Worm (Caenorhabditis elegans) whole organism, young adult: ENCODE measurements around the gene rps-2.

ENCODE experiments used
- B0035.1 ChIP-seq: sonication (generic microtip); optimal IDR thresholded peaks from 2 replicates; lab custom pipeline; 2016; ENCODE audit warnings: missing genetic modification characterization, mild to moderate bottlenecking, missing compliant biosample characterization, missing genotype, missing genetic modification reagents
- B0261.1 ChIP-seq: sonication (generic microtip); optimal IDR thresholded peaks from 2 replicates; lab custom pipeline; 2016; ENCODE audit warnings: mild to moderate bottlenecking, missing genetic modification characterization, moderate library complexity, missing compliant biosample characterization
- D2030.7 ChIP-seq: fragments of 200-800 bp; sonication (Bioruptor generic); IDR thresholded peaks from 2 replicates; pipeline ENCODE4 v1.3.6; 2022; ENCODE audit warnings: missing genetic modification reagents, missing genetic modification characterization, missing compliant biosample characterization
- F22D6.2 ChIP-seq: sonication (generic microtip); optimal IDR thresholded peaks from 2 replicates; lab custom pipeline; 2016; ENCODE audit warnings: mild to moderate bottlenecking, missing genetic modification characterization, missing compliant biosample characterization
- F39B2.1 ChIP-seq: fragments of 200-800 bp; sonication (Bioruptor generic); IDR thresholded peaks from 2 replicates; pipeline ENCODE4 v1.3.6; 2022; ENCODE audit warnings: missing genetic modification reagents, missing genetic modification characterization, missing compliant biosample characterization
- F55B11.4 ChIP-seq: sonication (generic microtip); optimal IDR thresholded peaks from 2 replicates; lab custom pipeline; 2016; ENCODE audit warnings: missing compliant biosample characterization, missing genetic modification characterization, borderline replicate concordance; ENCODE audit not compliant: insufficient read depth
- F57C9.4 ChIP-seq: sonication (generic microtip); optimal IDR thresholded peaks from 2 replicates; lab custom pipeline; 2017; ENCODE audit warnings: mild to moderate bottlenecking, missing genetic modification characterization, missing compliant biosample characterization
- T07F8.4 ChIP-seq: sonication (generic microtip); optimal IDR thresholded peaks from 2 replicates; lab custom pipeline; 2016; ENCODE audit warnings: mild to moderate bottlenecking, missing genetic modification characterization, moderate library complexity, missing compliant biosample characterization
- Y53F4B.3 ChIP-seq: fragments of 200-800 bp; sonication (Bioruptor generic); IDR thresholded peaks from 2 replicates; pipeline ENCODE4 v1.3.6; 2022; ENCODE audit warnings: missing genetic modification reagents, missing genetic modification characterization, missing compliant biosample characterization
- aptf-2 ChIP-seq: fragments of 200-800 bp; sonication (Bioruptor generic); conservative IDR thresholded peaks from 2 replicates; pipeline ENCODE4 v1.3.6; 2022; ENCODE audit warnings: missing genetic modification reagents, missing genetic modification characterization, missing compliant biosample characterization
- ccch-3 ChIP-seq: fragments of 200-800 bp; sonication (Bioruptor generic); optimal IDR thresholded peaks from 2 replicates; lab custom pipeline; 2018; ENCODE audit warnings: mild to moderate bottlenecking, missing genetic modification characterization, missing compliant biosample characterization
- cebp-1 ChIP-seq, 2 experiments: fragments of 200-800 bp in 1 of 2; sonication (Bioruptor generic) in 1 of 2; sonication (generic microtip) in 1 of 2; IDR thresholded peaks in 1 of 2; optimal IDR thresholded peaks in 1 of 2; 2 replicates each; pipeline versions ENCODE4 v1.3.6 to Lab custom; 2017 to 2022; ENCODE audit warnings: missing compliant biosample characterization in 2 of 2, missing genetic modification characterization in 2 of 2, mild to moderate bottlenecking in 1 of 2, missing genetic modification reagents in 1 of 2, moderate library complexity in 1 of 2
- cebp-2 ChIP-seq: fragments of 200-800 bp; sonication (Bioruptor generic); IDR thresholded peaks from 2 replicates; pipeline ENCODE4 v1.3.6; 2022; ENCODE audit warnings: missing genetic modification characterization, missing compliant biosample characterization
- ceh-100 ChIP-seq: fragments of 200-800 bp; sonication (Bioruptor generic); IDR thresholded peaks from 2 replicates; pipeline ENCODE4 v1.3.6; 2022; ENCODE audit warnings: missing genetic modification reagents, missing genetic modification characterization, missing compliant biosample characterization
- die-1 ChIP-seq: sonication (generic microtip); optimal IDR thresholded peaks from 2 replicates; lab custom pipeline; 2016; ENCODE audit warnings: missing genotype, mild to moderate bottlenecking, missing genetic modification characterization, missing compliant biosample characterization
- ekl-4 ChIP-seq: fragments of 200-800 bp; sonication (Bioruptor generic); IDR thresholded peaks from 2 replicates; pipeline ENCODE4 v1.3.6; 2022; ENCODE audit warnings: missing genetic modification reagents, missing genetic modification characterization, missing compliant biosample characterization
- hmg-1.2 ChIP-seq: fragments of 200-800 bp; sonication (Bioruptor generic); IDR thresholded peaks from 2 replicates; pipeline ENCODE4 v1.3.6; 2022; ENCODE audit warnings: missing genetic modification reagents, missing genetic modification characterization, missing compliant biosample characterization
- lag-1 ChIP-seq: fragments of 200-800 bp; sonication (Bioruptor generic); IDR thresholded peaks from 2 replicates; pipeline ENCODE4 v1.3.6; 2022; ENCODE audit warnings: missing genetic modification reagents, missing genetic modification characterization, missing compliant biosample characterization
- lin-54 ChIP-seq: fragments of 200-800 bp; sonication (Bioruptor generic); optimal IDR thresholded peaks from 2 replicates; lab custom pipeline; 2018; ENCODE audit warnings: mild to moderate bottlenecking, missing genetic modification characterization, missing compliant biosample characterization
- madf-3 ChIP-seq: fragments of 200-800 bp; sonication (Bioruptor generic); IDR thresholded peaks from 2 replicates; pipeline ENCODE4 v1.3.6; 2022; ENCODE audit warnings: missing genetic modification reagents, missing genetic modification characterization, missing compliant biosample characterization
- mxl-1 ChIP-seq: sonication (generic microtip); optimal IDR thresholded peaks from 2 replicates; lab custom pipeline; 2016; ENCODE audit warnings: missing genetic modification characterization, missing compliant biosample characterization
- nhr-90 ChIP-seq: sonication (generic microtip); optimal IDR thresholded peaks from 2 replicates; lab custom pipeline; 2016; ENCODE audit warnings: missing genotype, mild to moderate bottlenecking, missing genetic modification characterization, missing compliant biosample characterization
- rcor-1 ChIP-seq: fragments of 200-800 bp; sonication (Bioruptor generic); IDR thresholded peaks from 2 replicates; pipeline ENCODE4 v1.3.6; 2022; ENCODE audit warnings: missing genetic modification reagents, missing genetic modification characterization, missing compliant biosample characterization
- rpc-1 ChIP-seq, 2 experiments: fragments of 150-350 bp in 1 of 2; sonication (generic microtip) in 1 of 2; optimal IDR thresholded peaks; 2 replicates each; lab custom pipeline; 2014 to 2018; ENCODE audit warnings: missing biosample characterization in 1 of 2, missing genetic modification characterization in 1 of 2, missing genetic modification reagents in 1 of 2, missing genotype in 1 of 2
- sdz-38 ChIP-seq: sonication (generic microtip); optimal IDR thresholded peaks from 2 replicates; lab custom pipeline; 2016; ENCODE audit warnings: missing genotype, missing genetic modification characterization, missing compliant biosample characterization
- tbp1 ChIP-seq: fragments of 200-800 bp; sonication (Bioruptor generic); optimal IDR thresholded peaks from 2 replicates; lab custom pipeline; 2018; ENCODE audit warnings: mild to moderate bottlenecking, missing genetic modification characterization, missing compliant biosample characterization
- tbx-9 ChIP-seq: sonication (generic microtip); optimal IDR thresholded peaks from 2 replicates; lab custom pipeline; 2016; ENCODE audit warnings: borderline replicate concordance, missing genetic modification characterization, inconsistent platforms, missing compliant biosample characterization
- tlf-1 ChIP-seq: fragments of 200-800 bp; sonication (Bioruptor generic); optimal IDR thresholded peaks from 2 replicates; lab custom pipeline; 2018; ENCODE audit warnings: mild to moderate bottlenecking, missing genetic modification characterization, missing compliant biosample characterization
- unc-62 ChIP-seq: fragments of 150-350 bp; optimal IDR thresholded peaks from 2 replicates; lab custom pipeline; 2014; ENCODE audit warnings: missing biosample characterization, missing genetic modification reagents, missing genetic modification characterization
- zim-3 ChIP-seq: sonication (generic microtip); optimal IDR thresholded peaks from 2 replicates; lab custom pipeline; 2017; ENCODE audit warnings: mild to moderate bottlenecking, missing genetic modification characterization, moderate library complexity, missing compliant biosample characterization
- ztf-18 ChIP-seq: sonication (generic microtip); optimal IDR thresholded peaks from 2 replicates; lab custom pipeline; 2016; ENCODE audit warnings: missing genotype, mild to moderate bottlenecking, missing genetic modification characterization, missing compliant biosample characterization
- ztf-25 ChIP-seq: fragments of 200-800 bp; sonication (Bioruptor generic); IDR thresholded peaks from 2 replicates; pipeline ENCODE4 v1.3.6; 2022; ENCODE audit warnings: missing genetic modification reagents, missing genetic modification characterization, missing compliant biosample characterization

Gene rps-2

DNA sequence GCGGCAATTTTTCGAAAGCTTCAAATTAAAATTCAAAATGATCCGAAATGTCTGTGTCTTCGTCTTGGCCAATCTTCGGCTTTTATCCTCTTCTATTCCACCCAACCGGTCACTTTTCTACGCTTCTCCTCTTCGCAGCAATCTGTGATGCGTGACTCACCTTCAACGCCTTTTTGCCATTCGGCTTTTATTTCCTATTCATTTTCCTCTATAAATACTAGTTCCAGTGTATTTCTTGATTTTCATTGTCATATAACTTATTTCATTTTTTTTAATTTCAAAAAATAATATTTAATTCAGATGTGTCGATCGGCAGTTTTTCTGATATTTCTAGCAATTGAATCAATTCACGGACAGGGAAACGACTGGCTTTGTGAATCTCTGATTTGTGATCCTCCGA is 6.1 kb downstream of the rps-2 start, which contains the start of gene C49H3.16:
C49H3.16 (plus strand) TSS at position 301 of the 400 bp plus-strand sequence.
- TF ChIP-seq F39B2.1 (GFP tag; lab: Robert Waterston, UW), result no peak
- TF ChIP-seq ceh-100 (GFP tag; lab: Robert Waterston, UW), result no peak
- no peak for TF ChIP-seq rcor-1 (GFP tag; lab: Robert Waterston, UW)
- no peak for TF ChIP-seq F55B11.4
- TF ChIP-seq nhr-90 (tag; lab: Kevin White, UChicago), result no peak
- TF ChIP-seq F22D6.2 (tag; lab: Kevin White, UChicago), result no peak
- no peak for TF ChIP-seq mxl-1 (tag; lab: Kevin White, UChicago)
- TF ChIP-seq tbp1, result no peak
- TF ChIP-seq unc-62, result no peak
- no peak for TF ChIP-seq rpc-1 (optimal IDR thresholded peaks at IDR 0.05; lab: Kevin White, UChicago)
- no peak for TF ChIP-seq rpc-1 (tag; optimal IDR thresholded peaks at IDR 0.05; lab: Kevin White, UChicago)
- TF ChIP-seq T07F8.4 (tag; lab: Kevin White, UChicago), result no peak
- no peak for TF ChIP-seq lin-54 (GFP tag; lab: Kevin White, UChicago)
- no peak for TF ChIP-seq tbx-9 (tag; lab: Kevin White, UChicago)
- TF ChIP-seq, all 124 proteins: peak for 0

ce11 chrIV:7917881-7918280 is 8.3 kb downstream of the rps-2 start:
- no peak for TF ChIP-seq B0035.1 (tag; lab: Kevin White, UChicago)

DNA sequence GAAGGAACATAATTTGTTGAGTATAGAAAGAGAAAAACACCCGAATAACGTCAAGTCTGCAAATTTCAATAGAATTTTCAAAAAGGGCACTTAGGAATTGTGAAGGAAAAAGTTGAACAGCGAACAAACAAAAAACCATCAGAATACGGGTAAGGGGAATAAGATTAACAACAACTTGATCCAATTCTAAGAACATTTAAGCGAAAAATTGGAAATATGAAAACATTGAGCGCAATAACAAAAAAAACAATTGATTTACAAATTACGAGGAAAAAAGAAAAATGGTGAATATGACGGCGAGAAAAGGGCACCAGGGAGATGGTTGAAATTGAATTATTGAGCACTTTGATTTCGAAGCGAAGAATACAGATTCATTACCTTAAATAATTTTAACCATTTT is 9.3 kb downstream of the rps-2 start:
- TF ChIP-seq zim-3 (tag; lab: Kevin White, UChicago), result no peak
- no peak for TF ChIP-seq lag-1 (GFP tag; lab: Robert Waterston, UW)
- no peak for TF ChIP-seq ztf-25 (GFP tag; lab: Robert Waterston, UW)
- TF ChIP-seq F57C9.4 (tag; lab: Kevin White, UChicago), result no peak
- TF ChIP-seq hmg-1.2 (GFP tag; lab: Robert Waterston, UW), result no peak
- TF ChIP-seq sdz-38, result no peak
- TF ChIP-seq B0261.1 (tag; lab: Kevin White, UChicago), result no peak
- no peak for TF ChIP-seq ccch-3 (GFP tag; lab: Kevin White, UChicago)
- TF ChIP-seq madf-3 (GFP tag; lab: Robert Waterston, UW), result no peak
- TF ChIP-seq Y53F4B.3 (GFP tag; lab: Robert Waterston, UW), result no peak
- no peak for TF ChIP-seq aptf-2 (GFP tag; lab: Robert Waterston, UW)
- no peak for TF ChIP-seq D2030.7 (GFP tag; lab: Robert Waterston, UW)
- no peak for TF ChIP-seq cebp-2 (GFP tag; lab: Robert Waterston, UW)
- no peak for TF ChIP-seq ekl-4 (GFP tag; lab: Robert Waterston, UW)
- TF ChIP-seq cebp-1 (GFP tag; IDR thresholded peaks at IDR 0.05; lab: Robert Waterston, UW), result no peak
- TF ChIP-seq cebp-1 (tag; optimal IDR thresholded peaks at IDR 0.05; lab: Kevin White, UChicago), result no peak
- TF ChIP-seq tlf-1 (GFP tag; lab: Kevin White, UChicago), result no peak

- TF ChIP-seq ztf-18 (no peak), madf-3 (GFP tag; lab: Robert Waterston, UW) (0 out of 2 replicates have a peak, but pooled peaks have one; percentile 3), die-1 (tag; lab: Kevin White, UChicago) (no peak)
Measured at ce11 chrIV:7914991-7915390, 11.2 kb downstream of the rps-2 start, which contains the start of gene C49H3.4. Gene C49H3.4 (plus strand): TSS chrIV:7915291.
